Fruit fly (Drosophila melanogaster): Measurements from ENCODE around the gene Phf5a.
A peak's percentile ranks its signal among the peaks of the same experiment; 100 is the strongest.

The Phf5a gene

dm6 chr2L:6479226-6479906 lies 11.3 kb downstream of the Phf5a start (continued):
- TF ChIP-seq unpg (GFP tag; optimal IDR thresholded peaks at IDR 0.05) (peak; percentile 18), CG4328 (GFP tag; optimal IDR thresholded peaks at IDR 0.05) (peak; percentile 72), CG10267 (tag; optimal IDR thresholded peaks at IDR 0.05) (peak; percentile 8), CG1603 (tag; optimal IDR thresholded peaks at IDR 0.05) (peak; percentile 25), CG8924 (tag; optimal IDR thresholded peaks at IDR 0.05) (peak; percentile 97), CG9727 (GFP tag; optimal IDR thresholded peaks at IDR 0.05) (peak; percentile 23), schlank (tag; optimal IDR thresholded peaks at IDR 0.05) (peak; percentile 24), stwl (tag; optimal IDR thresholded peaks at IDR 0.05) (peak; percentile 33), CG10209 (GFP tag; optimal IDR thresholded peaks at IDR 0.05) (peak; percentile 36), Blimp-1 (GFP tag; optimal IDR thresholded peaks at IDR 0.05) (peak; percentile 51), CG34422 (GFP tag; IDR thresholded peaks at IDR 0.05) (peak; percentile 14; the same call in 1 of the 3 replicates), CG14014 (GFP tag; IDR thresholded peaks at IDR 0.05) (peak; percentile 12; the same call in 1 of the 2 replicates), Mrtf (GFP tag; IDR thresholded peaks at IDR 0.05) (no peak), crc (GFP tag; optimal IDR thresholded peaks at IDR 0.05) (no peak), scrt (GFP tag; optimal IDR thresholded peaks at IDR 0.05) (peak; percentile 97), CG8359 (GFP tag; optimal IDR thresholded peaks at IDR 0.05; ENCODE audit: borderline replicate concordance) (no peak), CG12104 (GFP tag; optimal IDR thresholded peaks at IDR 0.05) (peak; percentile 7), CG15514 (GFP tag; optimal IDR thresholded peaks at IDR 0.05) (peak; percentile 72), slbo (GFP tag; IDR thresholded peaks at IDR 0.05) (peak; percentile 27; the same call in 1 of the 2 replicates), ATbp (GFP tag; optimal IDR thresholded peaks at IDR 0.05) (peak; percentile 80), fd64A (GFP tag; optimal IDR thresholded peaks at IDR 0.05) (peak; percentile 55), exex (tag; optimal IDR thresholded peaks at IDR 0.05) (peak; percentile 55), CG33557 (GFP tag; optimal IDR thresholded peaks at IDR 0.05) (peak; percentile 33), CG1024 (GFP tag; IDR thresholded peaks at IDR 0.05) (no peak), kni (GFP tag; optimal IDR thresholded peaks at IDR 0.05) (peak; percentile 70), NFAT (GFP tag; IDR thresholded peaks at IDR 0.05) (peak; percentile 27; the same call in 1 of the 2 replicates), CG13287 (GFP tag; IDR thresholded peaks at IDR 0.05; ENCODE audit: partially characterized antibody) (peak; percentile 13; the same call in 1 of the 2 replicates), nmo (GFP tag; optimal IDR thresholded peaks at IDR 0.05) (peak; percentile 1), stc (GFP tag; IDR thresholded peaks at IDR 0.05) (peak; percentile 49; the same call in 1 of the 2 replicates), Neu2 (GFP tag; optimal IDR thresholded peaks at IDR 0.05; ENCODE audit: borderline replicate concordance) (peak; percentile 54), lbe (GFP tag; optimal IDR thresholded peaks at IDR 0.05) (peak; percentile 1), tap (tag; optimal IDR thresholded peaks at IDR 0.05) (peak; percentile 55), bowl (GFP tag; IDR thresholded peaks at IDR 0.05) (0 out of 2 replicates have a peak, but pooled peaks have one; percentile 23), chinmo (GFP tag; IDR thresholded peaks at IDR 0.05; ENCODE audit: partially characterized antibody) (peak; percentile 68; the same call in 1 of the 4 replicates), CG12659 (GFP tag; optimal IDR thresholded peaks at IDR 0.05) (peak; percentile 38), CG8388 (GFP tag; optimal IDR thresholded peaks at IDR 0.05) (no peak), ci (GFP tag; IDR thresholded peaks at IDR 0.05) (peak; percentile 55; the same call in 2 of the 3 replicates), Fer1 (GFP tag; optimal IDR thresholded peaks at IDR 0.05) (peak; percentile 85), CG32532 (GFP tag; IDR thresholded peaks at IDR 0.05) (peak; percentile 62; the same call in 1 of the 2 replicates), dmrt11E (tag; optimal IDR thresholded peaks at IDR 0.05) (peak; percentile 8), D (optimal IDR thresholded peaks at IDR 0.05) (no peak), D (GFP tag; optimal IDR thresholded peaks at IDR 0.05) (peak; percentile 20), CG11456 (GFP tag; IDR thresholded peaks at IDR 0.05) (peak; percentile 54; the same call in 1 of the 3 replicates), bbx (GFP tag; IDR thresholded peaks at IDR 0.05; ENCODE audit: partially characterized antibody) (0 out of 2 replicates have a peak, but pooled peaks have one; percentile 33), fd102C (GFP tag; optimal IDR thresholded peaks at IDR 0.05) (no peak), CG1647 (GFP tag; optimal IDR thresholded peaks at IDR 0.05) (no peak), CG1233 (GFP tag; optimal IDR thresholded peaks at IDR 0.05) (peak; percentile 63)
